Fruit fly (Drosophila melanogaster): ENCODE data around the gene CG32024.

Gene CG32024

DNA sequence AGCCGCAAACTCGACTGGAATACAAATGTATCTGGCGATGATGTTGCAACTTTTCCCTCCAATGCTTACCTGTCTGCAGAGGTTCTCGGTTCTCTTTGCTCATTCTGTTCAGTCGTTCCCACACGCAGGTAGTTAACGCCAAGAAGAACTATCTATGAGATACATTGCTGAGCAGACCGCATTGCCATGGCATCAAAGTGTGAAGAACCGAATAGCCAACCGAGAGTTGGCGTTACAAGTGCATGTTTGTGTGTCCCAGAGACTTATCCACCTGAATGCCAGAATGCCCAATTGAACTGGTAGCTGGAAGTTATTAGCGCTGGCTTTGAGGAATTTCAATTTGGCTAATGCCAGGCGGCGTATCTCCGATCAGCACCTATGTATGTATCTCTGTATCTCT, 22.2 kb downstream of the CG32024 start (continued):
- peak; percentile 49 for TF ChIP-seq kni (GFP tag; optimal IDR thresholded peaks at IDR 0.05)
- no peak for TF ChIP-seq CG10462 (GFP tag; optimal IDR thresholded peaks at IDR 0.05)
- no peak for TF ChIP-seq Dll (GFP tag; IDR thresholded peaks at IDR 0.05; ENCODE audit: partially characterized antibody)
- TF ChIP-seq CG5953 (GFP tag; IDR thresholded peaks at IDR 0.05) = no peak
- TF ChIP-seq sqz (GFP tag; optimal IDR thresholded peaks at IDR 0.05) = no peak
- no peak for TF ChIP-seq Dek (tag; optimal IDR thresholded peaks at IDR 0.05)

DNA sequence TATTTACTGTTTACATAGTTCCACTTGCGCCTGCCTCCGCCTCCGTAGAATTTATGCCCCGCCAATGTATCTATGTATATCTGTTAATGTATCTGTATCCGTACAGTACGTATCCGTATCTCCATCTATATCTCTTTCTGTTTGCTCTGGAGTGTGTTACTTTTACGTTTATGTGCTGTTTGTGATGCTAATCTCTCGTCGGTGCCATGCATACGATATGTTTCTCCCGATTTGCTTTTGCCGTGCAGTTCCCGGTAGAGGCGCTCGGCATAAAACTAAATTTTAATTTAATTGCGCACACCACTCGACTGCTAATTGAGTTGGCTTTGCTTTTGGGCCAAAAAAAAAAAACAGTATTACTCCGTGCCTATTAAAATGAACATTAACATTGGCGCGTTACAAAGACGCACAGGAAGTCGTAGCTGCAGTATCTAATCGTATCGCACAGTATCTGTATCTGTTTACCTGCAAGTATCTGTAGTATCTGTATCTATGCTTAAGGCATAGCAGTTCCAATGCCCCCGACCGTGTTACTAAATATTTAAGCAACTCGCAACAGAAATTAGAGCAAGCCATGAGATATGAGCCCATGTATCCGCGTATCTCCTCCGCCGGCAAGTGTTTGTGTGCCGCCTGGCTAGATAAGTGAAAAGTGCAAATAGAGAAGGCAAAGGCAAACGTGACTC, 22.8 kb downstream of the CG32024 start:
- TF ChIP-seq org-1 (GFP tag; optimal IDR thresholded peaks at IDR 0.05) (no peak), CG17568 (GFP tag; optimal IDR thresholded peaks at IDR 0.05) (no peak), wek (GFP tag; optimal IDR thresholded peaks at IDR 0.05) (peak; percentile 25), bcd (GFP tag; optimal IDR thresholded peaks at IDR 0.05) (no peak), CG12236 (GFP tag; optimal IDR thresholded peaks at IDR 0.05) (no peak), gt (GFP tag; IDR thresholded peaks at IDR 0.05) (no peak), CG6272 (GFP tag; IDR thresholded peaks at IDR 0.05) (no peak), Ssrp (tag; optimal IDR thresholded peaks at IDR 0.05) (peak; percentile 0), grn (GFP tag; optimal IDR thresholded peaks at IDR 0.05) (peak; percentile 70), sens (GFP tag) (peak; percentile 46), CG10321 (GFP tag; IDR thresholded peaks at IDR 0.05) (no peak), CG1603 (tag; optimal IDR thresholded peaks at IDR 0.05) (peak; percentile 19), CG42726 (GFP tag; IDR thresholded peaks at IDR 0.05; ENCODE audit: partially characterized antibody) (no peak), slbo (GFP tag; IDR thresholded peaks at IDR 0.05) (no peak), prd (optimal IDR thresholded peaks at IDR 0.05) (no peak), prd (GFP tag; IDR thresholded peaks at IDR 0.05) (no peak), emc (GFP tag; optimal IDR thresholded peaks at IDR 0.05) (no peak), Myb (GFP tag; optimal IDR thresholded peaks at IDR 0.05) (no peak), CG8924 (tag; optimal IDR thresholded peaks at IDR 0.05) (no peak), chif (GFP tag; optimal IDR thresholded peaks at IDR 0.05) (no peak), CG7963 (GFP tag; IDR thresholded peaks at IDR 0.05; ENCODE audit: partially characterized antibody) (no peak), CG9876 (GFP tag; optimal IDR thresholded peaks at IDR 0.05) (no peak), ci (GFP tag; IDR thresholded peaks at IDR 0.05) (peak; percentile 7; the same call in 1 of the 3 replicates), CG17359 (tag; optimal IDR thresholded peaks at IDR 0.05) (no peak), CG34224 (GFP tag; IDR thresholded peaks at IDR 0.05; ENCODE audit: partially characterized antibody) (no peak), salm (tag; optimal IDR thresholded peaks at IDR 0.05) (no peak), vvl (GFP tag; IDR thresholded peaks at IDR 0.05) (peak; percentile 35; the same call in 1 of the 2 replicates), Sin3A (optimal IDR thresholded peaks at IDR 0.05) (no peak), CG8290 (GFP tag; optimal IDR thresholded peaks at IDR 0.05) (no peak), CG8290 (tag; optimal IDR thresholded peaks at IDR 0.05) (no peak), trem (tag; optimal IDR thresholded peaks at IDR 0.05) (no peak), crol (GFP tag; IDR thresholded peaks at IDR 0.05) (no peak), kni (GFP tag; optimal IDR thresholded peaks at IDR 0.05) (peak; percentile 4), CG32767 (GFP tag; IDR thresholded peaks at IDR 0.05) (no peak), mirr (GFP tag; optimal IDR thresholded peaks at IDR 0.05) (peak; percentile 29), cwo (GFP tag; optimal IDR thresholded peaks at IDR 0.05) (no peak), ATbp (GFP tag; optimal IDR thresholded peaks at IDR 0.05) (peak; percentile 0), az2 (GFP tag; optimal IDR thresholded peaks at IDR 0.05) (no peak), hkb (optimal IDR thresholded peaks at IDR 0.05) (no peak), hkb (GFP tag; IDR thresholded peaks at IDR 0.05) (no peak), HmgZ (tag; optimal IDR thresholded peaks at IDR 0.05) (no peak), CG12942 (GFP tag; optimal IDR thresholded peaks at IDR 0.05) (no peak), Ada2b (GFP tag; IDR thresholded peaks at IDR 0.05) (no peak), CTCF (GFP tag; optimal IDR thresholded peaks at IDR 0.05) (peak; percentile 5), CG9727 (GFP tag; optimal IDR thresholded peaks at IDR 0.05) (no peak), BtbVII (GFP tag; optimal IDR thresholded peaks at IDR 0.05) (no peak), Dll (GFP tag; IDR thresholded peaks at IDR 0.05; ENCODE audit: partially characterized antibody) (no peak)

Data from whole organism, embryonic.